Fruit fly (Drosophila melanogaster) S2 (cell line): Measurements from ENCODE around the gene CG17193.

Experiments used
- CG8478 ChIP-seq: fragments of >200 bp; optimal IDR thresholded peaks from 2 replicates; lab custom pipeline; 2018
- CTCF ChIP-seq, 2 experiments: fragments of >200 bp; optimal IDR thresholded peaks; 2 replicates each; lab custom pipeline; 2018

The CG17193 gene

dm6 chr3R:20055809-20056208, at the start of gene CG17193:
CG17193 (minus strand) TSS chr3R:20056097.
- TF ChIP-seq CG8478 (no peak), CTCF (optimal IDR thresholded peaks at IDR 0.05; lab: Kevin White, UChicago) (no peak)

dm6 chr3R:20082350-20082749, 26.5 kb upstream of the CG17193 start, which contains the start of gene Rh3:
Rh3 (minus strand) TSS chr3R:20082450.
- no peak for TF ChIP-seq CG8478
- no peak for TF ChIP-seq CTCF (optimal IDR thresholded peaks at IDR 0.05; lab: Kevin White, UChicago)

- TF ChIP-seq CTCF (optimal IDR thresholded peaks at IDR 0.05; lab: Kevin White, UChicago) (no peak), CG8478 (no peak)
These were observed 24.3 kb upstream of the CG17193 start for dm6 chr3R:20080205-20080604.

dm6 chr3R:20066435-20066834, 10.5 kb upstream of the CG17193 start:
- TF ChIP-seq CG8478 = no peak
- peak; percentile 56 for TF ChIP-seq CTCF (optimal IDR thresholded peaks at IDR 0.05; lab: Kevin White, UChicago)

- TF ChIP-seq CTCF (optimal IDR thresholded peaks at IDR 0.05; lab: Kevin White, UChicago) (no peak), CG8478 (no peak)
These were observed 3.8 kb upstream of the CG17193 start, which contains the start of gene CG4390 for dm6 chr3R:20059650-20060049. CG4390 (minus strand) TSS chr3R:20059750.

- TF ChIP-seq CTCF (optimal IDR thresholded peaks at IDR 0.05; lab: Kevin White, UChicago) (peak; percentile 76 to 88), CG8478 (no peak)
These were observed 3.1 kb upstream of the CG17193 start for dm6 chr3R:20058960-20059359.

- TF ChIP-seq CG8478 (no peak), CTCF (optimal IDR thresholded peaks at IDR 0.05; lab: Kevin White, UChicago) (peak in 1 of 2 experiments; percentile 14)
These were observed 1.6 kb upstream of the CG17193 start, which contains the start of gene mdlc for dm6 chr3R:20057501-20057900. mdlc (plus strand) TSS chr3R:20057748.

- TF ChIP-seq CTCF (optimal IDR thresholded peaks at IDR 0.05; lab: Kevin White, UChicago) (no peak), CG8478 (no peak)
These were observed 13.4 kb downstream of the CG17193 start, which contains the start of the genes CG33934 and Indy-2 for dm6 chr3R:20042457-20042856. CG33934 (plus strand) TSS chr3R:20042757. Indy-2 (plus strand) TSS chr3R:20042757.

dm6 chr3R:20035887-20036286, 20.0 kb downstream of the CG17193 start, which contains the start of gene Regnase-1:
Regnase-1 (minus strand) TSS chr3R:20036056.
- TF ChIP-seq CTCF (optimal IDR thresholded peaks at IDR 0.05; lab: Kevin White, UChicago) (no peak), CG8478 (no peak)

- TF ChIP-seq CTCF (optimal IDR thresholded peaks at IDR 0.05; lab: Kevin White, UChicago) (no peak), CG8478 (no peak)
These were observed 24.2 kb downstream of the CG17193 start, which contains the start of gene idc for dm6 chr3R:20031764-20032079. idc (plus strand) TSS chr3R:20031823.

dm6 chr3R:20031043-20031763, 24.7 kb downstream of the CG17193 start, which contains the start of gene trem:
trem (minus strand) TSS chr3R:20031309.
- no peak for TF ChIP-seq CG8478
- no peak for TF ChIP-seq CTCF (optimal IDR thresholded peaks at IDR 0.05; lab: Kevin White, UChicago)

- TF ChIP-seq CG8478 (no peak), CTCF (optimal IDR thresholded peaks at IDR 0.05; lab: Kevin White, UChicago) (no peak)
These were observed 28.1 kb downstream of the CG17193 start, which contains the start of the genes CG4424 and CG4854 for dm6 chr3R:20027841-20028240. CG4424 (minus strand) TSS chr3R:20028040. CG4854 (plus strand) TSS chr3R:20028058.

- TF ChIP-seq CTCF (optimal IDR thresholded peaks at IDR 0.05; lab: Kevin White, UChicago) = no peak
- TF ChIP-seq CG8478 = no peak
These were observed 34.6 kb downstream of the CG17193 start, which contains the start of the genes PIG-L and psidin for dm6 chr3R:20021152-20021769. PIG-L (minus strand) TSS chr3R:20021338. psidin (plus strand) TSS chr3R:20021704.

- TF ChIP-seq CG8478 = no peak
- TF ChIP-seq CTCF (optimal IDR thresholded peaks at IDR 0.05; lab: Kevin White, UChicago) = no peak
These were observed 42.4 kb downstream of the CG17193 start, which contains the start of the genes CG17190 and CG4836 for dm6 chr3R:20013404-20013922. CG17190 (minus strand) TSS chr3R:20013504. CG4836 (plus strand) TSS chr3R:20013872.

- TF ChIP-seq CG8478 (no peak), CTCF (optimal IDR thresholded peaks at IDR 0.05; lab: Kevin White, UChicago) (no peak)
These were observed 43.2 kb downstream of the CG17193 start for dm6 chr3R:20012688-20013087.
